Worm (Caenorhabditis elegans): ENCODE data around the gene Y116A8C.40.
A peak's percentile ranks its signal among the peaks of the same experiment; 100 is the strongest.

Gene Y116A8C.40

ce11 chrIV:17131035-17131595 is 19.7 kb downstream of the Y116A8C.40 start, which contains the start of the genes Y116A8C.37 and Y116A8C.38:
Gene Y116A8C.37 (minus strand): TSS chrIV:17131135.
Gene Y116A8C.38 (plus strand): TSS chrIV:17131545.
- no peak for TF ChIP-seq tbx-8 (GFP tag; optimal IDR thresholded peaks at IDR 0.05)
- TF ChIP-seq sptf-1 (tag; optimal IDR thresholded peaks at IDR 0.05): no peak
- no peak for TF ChIP-seq unc-39 (tag; optimal IDR thresholded peaks at IDR 0.05)
- no peak for TF ChIP-seq ceh-43 (GFP tag; optimal IDR thresholded peaks at IDR 0.05)
- TF ChIP-seq elt-3 (tag; optimal IDR thresholded peaks at IDR 0.05): no peak
- no peak for TF ChIP-seq lsy-2 (tag; optimal IDR thresholded peaks at IDR 0.05)
- no peak for TF ChIP-seq cnd-1 (tag; optimal IDR thresholded peaks at IDR 0.05)
- no peak for TF ChIP-seq ceh-39 (tag; optimal IDR thresholded peaks at IDR 0.05)
- no peak for TF ChIP-seq flh-1 (GFP tag; optimal IDR thresholded peaks at IDR 0.05)
- TF ChIP-seq snpc-4 (tag; optimal IDR thresholded peaks at IDR 0.05): no peak
- TF ChIP-seq nhr-237 (tag; optimal IDR thresholded peaks at IDR 0.05): no peak

ce11 chrIV:17126512-17126911 is 24.3 kb downstream of the Y116A8C.40 start:
- TF ChIP-seq mab-5 (tag; optimal IDR thresholded peaks at IDR 0.05): no peak
- no peak for TF ChIP-seq snpc-4 (tag; optimal IDR thresholded peaks at IDR 0.05)
- TF ChIP-seq elt-3 (tag; optimal IDR thresholded peaks at IDR 0.05): no peak
- TF ChIP-seq elt-1 (tag; optimal IDR thresholded peaks at IDR 0.05; ENCODE audit: borderline replicate concordance, insufficient read depth): no peak
- no peak for TF ChIP-seq sem-2 (GFP tag; optimal IDR thresholded peaks at IDR 0.05)
- TF ChIP-seq mep-1 (tag; optimal IDR thresholded peaks at IDR 0.05): no peak
- TF ChIP-seq unc-39 (tag; optimal IDR thresholded peaks at IDR 0.05): no peak
- no peak for TF ChIP-seq ces-1 (GFP tag; optimal IDR thresholded peaks at IDR 0.05)
- TF ChIP-seq M03D4.4 (tag; optimal IDR thresholded peaks at IDR 0.05): no peak
- TF ChIP-seq sptf-1 (tag; optimal IDR thresholded peaks at IDR 0.05): no peak
- no peak for TF ChIP-seq unc-62 (GFP tag; optimal IDR thresholded peaks at IDR 0.05)

ce11 chrIV:17125967-17126366 is 24.8 kb downstream of the Y116A8C.40 start:
- TF ChIP-seq nhr-12 (tag; optimal IDR thresholded peaks at IDR 0.05) (no peak), tbx-8 (GFP tag; optimal IDR thresholded peaks at IDR 0.05) (no peak), bed-3 (GFP tag; optimal IDR thresholded peaks at IDR 0.05) (no peak), elt-3 (tag; optimal IDR thresholded peaks at IDR 0.05) (no peak), M03D4.4 (tag; optimal IDR thresholded peaks at IDR 0.05) (no peak), ztf-11 (tag; optimal IDR thresholded peaks at IDR 0.05) (no peak), snpc-4 (tag; optimal IDR thresholded peaks at IDR 0.05) (no peak)

- TF ChIP-seq ces-1 (GFP tag; optimal IDR thresholded peaks at IDR 0.05): peak; percentile 33
- no peak for TF ChIP-seq nhr-76 (tag; optimal IDR thresholded peaks at IDR 0.05)
These were observed 29.6 kb downstream of the Y116A8C.40 start for ce11 chrIV:17121058-17121773.

ce11 chrIV:17118987-17119732 is 31.6 kb downstream of the Y116A8C.40 start, which contains the start of gene itsn-1:
Gene itsn-1 (plus strand): TSS chrIV:17119682.
- TF ChIP-seq snpc-4 (tag; optimal IDR thresholded peaks at IDR 0.05) (no peak), ztf-11 (tag; optimal IDR thresholded peaks at IDR 0.05) (no peak), sem-2 (GFP tag; optimal IDR thresholded peaks at IDR 0.05) (no peak), flh-1 (GFP tag; optimal IDR thresholded peaks at IDR 0.05) (no peak), unc-62 (GFP tag; optimal IDR thresholded peaks at IDR 0.05) (no peak), nhr-28 (tag; optimal IDR thresholded peaks at IDR 0.05) (no peak), ces-1 (GFP tag; optimal IDR thresholded peaks at IDR 0.05) (no peak), nhr-76 (tag; optimal IDR thresholded peaks at IDR 0.05) (no peak), ceh-83 (GFP tag; optimal IDR thresholded peaks at IDR 0.05) (no peak), mab-5 (tag; optimal IDR thresholded peaks at IDR 0.05) (no peak), tbx-8 (GFP tag; optimal IDR thresholded peaks at IDR 0.05) (no peak), lin-13 (tag; optimal IDR thresholded peaks at IDR 0.05) (no peak), ceh-39 (tag; optimal IDR thresholded peaks at IDR 0.05) (no peak), ceh-43 (GFP tag; optimal IDR thresholded peaks at IDR 0.05) (no peak), ham-2 (GFP tag; optimal IDR thresholded peaks at IDR 0.05) (no peak), M03D4.4 (tag; optimal IDR thresholded peaks at IDR 0.05) (no peak)

ce11 chrIV:17118585-17118984 is 32.2 kb downstream of the Y116A8C.40 start, which contains the start of gene uaf-2:
Gene uaf-2 (minus strand): TSS chrIV:17118767.
- no peak for TF ChIP-seq ceh-43 (GFP tag; optimal IDR thresholded peaks at IDR 0.05)
- TF ChIP-seq ztf-11 (tag; optimal IDR thresholded peaks at IDR 0.05): no peak
- TF ChIP-seq hlh-1 (tag; optimal IDR thresholded peaks at IDR 0.05): no peak
- TF ChIP-seq sptf-1 (tag; optimal IDR thresholded peaks at IDR 0.05): no peak
- TF ChIP-seq nhr-12 (tag; optimal IDR thresholded peaks at IDR 0.05): no peak
- no peak for TF ChIP-seq elt-3 (tag; optimal IDR thresholded peaks at IDR 0.05)
- peak; percentile 48 for TF ChIP-seq mep-1 (tag; optimal IDR thresholded peaks at IDR 0.05)
- TF ChIP-seq unc-39 (tag; optimal IDR thresholded peaks at IDR 0.05): no peak
- no peak for TF ChIP-seq ceh-83 (GFP tag; optimal IDR thresholded peaks at IDR 0.05)
- peak; percentile 33 for TF ChIP-seq ceh-39 (tag; optimal IDR thresholded peaks at IDR 0.05)

All from whole organism, mixed stage, embryonic.